Worm (Caenorhabditis elegans): ENCODE results near the gene W06G6.11.
"Not testable (repeated sequence)": the region's sequence is repeated elsewhere in the genome, so short reads cannot be mapped to it uniquely, and the experiment has no call there.

Gene W06G6.11

ce11 chrV:16649200-16649599 lies at the start of gene W06G6.11:
TSS of gene W06G6.11 (minus strand) at chrV:16649300.
- not testable (repeated sequence) for TF ChIP-seq T22C8.4 (GFP tag; IDR thresholded peaks at IDR 0.05); med-1 (GFP tag; optimal IDR thresholded peaks at IDR 0.05; ENCODE audit: insufficient read depth); ref-1 (GFP tag; conservative IDR thresholded peaks at IDR 0.05)

ce11 chrV:16697178-16697577 lies 48.1 kb upstream of the W06G6.11 start, which contains the start of gene srw-41:
TSS of gene srw-41 (plus strand) at chrV:16697478.
- TF ChIP-seq flt-1 (GFP tag; IDR thresholded peaks at IDR 0.05) (no peak), T22C8.4 (GFP tag; IDR thresholded peaks at IDR 0.05) (no peak), ref-1 (GFP tag; conservative IDR thresholded peaks at IDR 0.05) (no peak), med-1 (GFP tag; optimal IDR thresholded peaks at IDR 0.05; ENCODE audit: insufficient read depth) (no peak)

ce11 chrV:16695499-16695898 lies 46.4 kb upstream of the W06G6.11 start:
- TF ChIP-seq klf-2 (GFP tag; conservative IDR thresholded peaks at IDR 0.05): no peak
- TF ChIP-seq ref-1 (GFP tag; conservative IDR thresholded peaks at IDR 0.05): no peak
- TF ChIP-seq T22C8.4 (GFP tag; IDR thresholded peaks at IDR 0.05): no peak
- no peak for TF ChIP-seq flt-1 (GFP tag; IDR thresholded peaks at IDR 0.05)
- no peak for TF ChIP-seq cog-1 (tag; optimal IDR thresholded peaks at IDR 0.05)
- TF ChIP-seq tab-1 (GFP tag; IDR thresholded peaks at IDR 0.05): no peak

- TF ChIP-seq med-1 (GFP tag; optimal IDR thresholded peaks at IDR 0.05; ENCODE audit: insufficient read depth) (no peak), tab-1 (GFP tag; IDR thresholded peaks at IDR 0.05) (no peak), ztf-29 (GFP tag; IDR thresholded peaks at IDR 0.05) (no peak), flt-1 (GFP tag; IDR thresholded peaks at IDR 0.05) (no peak), cog-1 (tag; optimal IDR thresholded peaks at IDR 0.05) (no peak), klf-2 (GFP tag; conservative IDR thresholded peaks at IDR 0.05) (no peak), T22C8.4 (GFP tag; IDR thresholded peaks at IDR 0.05) (no peak), ref-1 (GFP tag; conservative IDR thresholded peaks at IDR 0.05) (no peak), ztf-23 (GFP tag; IDR thresholded peaks at IDR 0.05) (no peak)
Observed at ce11 chrV:16694538-16694937, 45.4 kb upstream of the W06G6.11 start, which contains the start of gene srz-101. TSS of gene srz-101 (plus strand) at chrV:16694838.

ce11 chrV:16693732-16694131 lies 44.6 kb upstream of the W06G6.11 start, which contains the start of gene srw-42:
TSS of gene srw-42 (minus strand) at chrV:16693832.
- TF ChIP-seq klf-2 (GFP tag; conservative IDR thresholded peaks at IDR 0.05) (no peak), flt-1 (GFP tag; IDR thresholded peaks at IDR 0.05) (no peak), med-1 (GFP tag; optimal IDR thresholded peaks at IDR 0.05; ENCODE audit: insufficient read depth) (no peak), ztf-23 (GFP tag; IDR thresholded peaks at IDR 0.05) (no peak), ztf-29 (GFP tag; IDR thresholded peaks at IDR 0.05) (no peak), cog-1 (tag; optimal IDR thresholded peaks at IDR 0.05) (no peak), tab-1 (GFP tag; IDR thresholded peaks at IDR 0.05) (no peak), T22C8.4 (GFP tag; IDR thresholded peaks at IDR 0.05) (no peak), ref-1 (GFP tag; conservative IDR thresholded peaks at IDR 0.05) (no peak)

- TF ChIP-seq T22C8.4 (GFP tag; IDR thresholded peaks at IDR 0.05) (no peak), ztf-23 (GFP tag; IDR thresholded peaks at IDR 0.05) (no peak), klf-2 (GFP tag; conservative IDR thresholded peaks at IDR 0.05) (no peak), ztf-29 (GFP tag; IDR thresholded peaks at IDR 0.05) (no peak), med-1 (GFP tag; optimal IDR thresholded peaks at IDR 0.05; ENCODE audit: insufficient read depth) (no peak), flt-1 (GFP tag; IDR thresholded peaks at IDR 0.05) (no peak), tab-1 (GFP tag; IDR thresholded peaks at IDR 0.05) (no peak), cog-1 (tag; optimal IDR thresholded peaks at IDR 0.05) (no peak), ref-1 (GFP tag; conservative IDR thresholded peaks at IDR 0.05) (no peak)
Observed at ce11 chrV:16692988-16693387, 43.9 kb upstream of the W06G6.11 start.

- TF ChIP-seq tab-1 (GFP tag; IDR thresholded peaks at IDR 0.05): no peak
- no peak for TF ChIP-seq cog-1 (tag; optimal IDR thresholded peaks at IDR 0.05)
- TF ChIP-seq flt-1 (GFP tag; IDR thresholded peaks at IDR 0.05): no peak
- no peak for TF ChIP-seq ztf-29 (GFP tag; IDR thresholded peaks at IDR 0.05)
- no peak for TF ChIP-seq klf-2 (GFP tag; conservative IDR thresholded peaks at IDR 0.05)
- TF ChIP-seq ref-1 (GFP tag; conservative IDR thresholded peaks at IDR 0.05): no peak
- no peak for TF ChIP-seq T22C8.4 (GFP tag; IDR thresholded peaks at IDR 0.05)
- no peak for TF ChIP-seq ztf-23 (GFP tag; IDR thresholded peaks at IDR 0.05)
- TF ChIP-seq med-1 (GFP tag; optimal IDR thresholded peaks at IDR 0.05; ENCODE audit: insufficient read depth): no peak
Observed at ce11 chrV:16687227-16687626, 38.1 kb upstream of the W06G6.11 start, which contains the start of gene srz-102. TSS of gene srz-102 (plus strand) at chrV:16687527.

- TF ChIP-seq flt-1 (GFP tag; IDR thresholded peaks at IDR 0.05) (no peak), tab-1 (GFP tag; IDR thresholded peaks at IDR 0.05) (no peak), T22C8.4 (GFP tag; IDR thresholded peaks at IDR 0.05) (no peak), ztf-29 (GFP tag; IDR thresholded peaks at IDR 0.05) (no peak), ref-1 (GFP tag; conservative IDR thresholded peaks at IDR 0.05) (no peak), cog-1 (tag; optimal IDR thresholded peaks at IDR 0.05) (no peak), klf-2 (GFP tag; conservative IDR thresholded peaks at IDR 0.05) (no peak), ztf-23 (GFP tag; IDR thresholded peaks at IDR 0.05) (no peak), med-1 (GFP tag; optimal IDR thresholded peaks at IDR 0.05; ENCODE audit: insufficient read depth) (no peak)
Observed at ce11 chrV:16685725-16686124, 36.6 kb upstream of the W06G6.11 start, which contains the start of gene srw-43. TSS of gene srw-43 (plus strand) at chrV:16686025.

- TF ChIP-seq ztf-23 (GFP tag; IDR thresholded peaks at IDR 0.05) (no peak), med-1 (GFP tag; optimal IDR thresholded peaks at IDR 0.05; ENCODE audit: insufficient read depth) (no peak), T22C8.4 (GFP tag; IDR thresholded peaks at IDR 0.05) (no peak), flt-1 (GFP tag; IDR thresholded peaks at IDR 0.05) (no peak), klf-2 (GFP tag; conservative IDR thresholded peaks at IDR 0.05) (no peak), cog-1 (tag; optimal IDR thresholded peaks at IDR 0.05) (no peak), tab-1 (GFP tag; IDR thresholded peaks at IDR 0.05) (no peak), ztf-29 (GFP tag; IDR thresholded peaks at IDR 0.05) (no peak), ref-1 (GFP tag; conservative IDR thresholded peaks at IDR 0.05) (no peak)
Observed at ce11 chrV:16683359-16683758, 34.3 kb upstream of the W06G6.11 start.

ce11 chrV:16682886-16683285 lies 33.8 kb upstream of the W06G6.11 start, which contains the start of gene srw-36:
TSS of gene srw-36 (plus strand) at chrV:16683186.
- TF ChIP-seq ref-1 (GFP tag; conservative IDR thresholded peaks at IDR 0.05): no peak
- TF ChIP-seq cog-1 (tag; optimal IDR thresholded peaks at IDR 0.05): no peak
- TF ChIP-seq T22C8.4 (GFP tag; IDR thresholded peaks at IDR 0.05): no peak
- no peak for TF ChIP-seq tab-1 (GFP tag; IDR thresholded peaks at IDR 0.05)
- TF ChIP-seq ztf-23 (GFP tag; IDR thresholded peaks at IDR 0.05): no peak
- TF ChIP-seq klf-2 (GFP tag; conservative IDR thresholded peaks at IDR 0.05): no peak
- TF ChIP-seq ztf-29 (GFP tag; IDR thresholded peaks at IDR 0.05): no peak
- TF ChIP-seq flt-1 (GFP tag; IDR thresholded peaks at IDR 0.05): no peak
- no peak for TF ChIP-seq med-1 (GFP tag; optimal IDR thresholded peaks at IDR 0.05; ENCODE audit: insufficient read depth)

Measured in whole organism, midembryonic.